Worm (Caenorhabditis elegans) whole organism, late embryonic: Measurements from ENCODE around the gene C03H5.4.

Experiments
- K02D7.2 ChIP-seq: sonication (generic microtip); optimal IDR thresholded peaks from 2 replicates; lab custom pipeline; 2017; ENCODE audit warnings: mild to moderate bottlenecking, missing genetic modification characterization, missing compliant biosample characterization
- Y22D7AL.16 ChIP-seq: sonication (generic microtip); optimal IDR thresholded peaks from 2 replicates; lab custom pipeline; 2016; ENCODE audit warnings: missing genetic modification characterization, missing compliant biosample characterization
- ama-1 ChIP-seq: fragments of 150-350 bp; optimal IDR thresholded peaks from 2 replicates; lab custom pipeline; 2014
- ceh-18 ChIP-seq: sonication (generic microtip); optimal IDR thresholded peaks from 2 replicates; lab custom pipeline; 2016; ENCODE audit warnings: missing genetic modification characterization, missing compliant biosample characterization
- ceh-19 ChIP-seq: fragments of 200-800 bp; sonication (Bioruptor generic); optimal IDR thresholded peaks from 2 replicates; lab custom pipeline; 2018; ENCODE audit warnings: mild to moderate bottlenecking, missing genetic modification characterization, missing compliant biosample characterization
- ceh-2 ChIP-seq: sonication (generic microtip); optimal IDR thresholded peaks from 2 replicates; lab custom pipeline; 2016; ENCODE audit warnings: missing genotype, missing genetic modification characterization, missing compliant biosample characterization
- ceh-22 ChIP-seq: sonication (generic microtip); optimal IDR thresholded peaks from 2 replicates; lab custom pipeline; 2017; ENCODE audit warnings: missing biosample characterization, missing genetic modification characterization
- ceh-31 ChIP-seq: sonication (generic microtip); optimal IDR thresholded peaks from 2 replicates; lab custom pipeline; 2016; ENCODE audit warnings: missing genetic modification characterization, missing compliant biosample characterization
- ceh-34 ChIP-seq: sonication (generic microtip); optimal IDR thresholded peaks from 2 replicates; lab custom pipeline; 2016; ENCODE audit warnings: mild to moderate bottlenecking, missing genetic modification characterization, missing compliant biosample characterization
- ceh-45 ChIP-seq: fragments of 200-800 bp; sonication (Bioruptor generic); IDR thresholded peaks from 2 replicates; pipeline ENCODE4 v1.3.6; 2022; ENCODE audit warnings: missing genetic modification reagents, missing genetic modification characterization, missing compliant biosample characterization
- dve-1 ChIP-seq: sonication (generic microtip); optimal IDR thresholded peaks from 2 replicates; lab custom pipeline; 2017; ENCODE audit warnings: antibody characterized with exemption, mild to moderate bottlenecking, missing genetic modification characterization, missing compliant biosample characterization
- elt-2 ChIP-seq: sonication (generic microtip); optimal IDR thresholded peaks from 2 replicates; lab custom pipeline; 2016; ENCODE audit warnings: missing genetic modification reagents, missing genetic modification characterization, missing compliant biosample characterization
- elt-4 ChIP-seq: sonication (generic microtip); optimal IDR thresholded peaks from 2 replicates; lab custom pipeline; 2016; ENCODE audit warnings: missing genetic modification characterization, missing compliant biosample characterization
- ets-4 ChIP-seq: sonication (generic microtip); optimal IDR thresholded peaks from 2 replicates; lab custom pipeline; 2016; ENCODE audit warnings: missing genetic modification characterization, missing compliant biosample characterization
- eyg-1 ChIP-seq: sonication (generic microtip); optimal IDR thresholded peaks from 2 replicates; lab custom pipeline; 2016; ENCODE audit warnings: missing genotype, missing genetic modification characterization, missing compliant biosample characterization
- fax-1 ChIP-seq: sonication (generic microtip); optimal IDR thresholded peaks from 2 replicates; lab custom pipeline; 2016; ENCODE audit warnings: missing genotype, missing genetic modification characterization, missing compliant biosample characterization
- hlh-13 ChIP-seq: fragments of 200-800 bp; sonication (Bioruptor generic); optimal IDR thresholded peaks from 2 replicates; lab custom pipeline; 2018; ENCODE audit warnings: mild to moderate bottlenecking, missing genetic modification characterization, missing compliant biosample characterization
- hlh-15 ChIP-seq: sonication (generic microtip); optimal IDR thresholded peaks from 2 replicates; lab custom pipeline; 2016; ENCODE audit warnings: missing genetic modification characterization, missing compliant biosample characterization
- hlh-8 ChIP-seq: sonication (generic microtip); optimal IDR thresholded peaks from 2 replicates; lab custom pipeline; 2016; ENCODE audit warnings: missing genotype, missing genetic modification characterization, missing compliant biosample characterization
- lim-6 ChIP-seq: sonication (generic microtip); optimal IDR thresholded peaks from 2 replicates; lab custom pipeline; 2016; ENCODE audit warnings: missing genetic modification characterization, missing compliant biosample characterization
- lin-11 ChIP-seq: fragments of 200-800 bp; sonication (Bioruptor generic); optimal IDR thresholded peaks from 2 replicates; lab custom pipeline; 2018; ENCODE audit warnings: mild to moderate bottlenecking, missing genetic modification characterization, missing compliant biosample characterization
- mec-3 ChIP-seq: sonication (generic microtip); optimal IDR thresholded peaks from 2 replicates; lab custom pipeline; 2016; ENCODE audit warnings: borderline replicate concordance, missing genetic modification characterization, missing compliant biosample characterization
- nfya-1 ChIP-seq: sonication (generic microtip); optimal IDR thresholded peaks from 2 replicates; lab custom pipeline; 2017; ENCODE audit warnings: missing genetic modification characterization, mild to moderate bottlenecking, missing compliant biosample characterization, antibody characterized with exemption, moderate library complexity
- nhr-11 ChIP-seq: fragments of 150-350 bp; optimal IDR thresholded peaks from 2 replicates; lab custom pipeline; 2014; ENCODE audit warnings: missing biosample characterization, missing genetic modification characterization
- npax-4 ChIP-seq: sonication (generic microtip); optimal IDR thresholded peaks from 2 replicates; lab custom pipeline; 2016; ENCODE audit warnings: missing genetic modification characterization, missing compliant biosample characterization
- pag-3 ChIP-seq: sonication (generic microtip); optimal IDR thresholded peaks from 2 replicates; lab custom pipeline; 2016; ENCODE audit warnings: missing compliant biosample characterization, missing genetic modification characterization, borderline replicate concordance
- pha-2 ChIP-seq: sonication (generic microtip); optimal IDR thresholded peaks from 2 replicates; lab custom pipeline; 2017; ENCODE audit warnings: mild to moderate bottlenecking, missing genetic modification characterization, missing compliant biosample characterization
- ref-2 ChIP-seq: sonication (generic microtip); optimal IDR thresholded peaks from 2 replicates; lab custom pipeline; 2016; ENCODE audit warnings: missing genetic modification characterization, missing compliant biosample characterization
- rnt-1 ChIP-seq: sonication (generic microtip); optimal IDR thresholded peaks from 2 replicates; lab custom pipeline; 2016; ENCODE audit warnings: missing genetic modification characterization, missing compliant biosample characterization
- sox-4 ChIP-seq: sonication (generic microtip); optimal IDR thresholded peaks from 2 replicates; lab custom pipeline; 2017; ENCODE audit warnings: mild to moderate bottlenecking, missing genetic modification characterization, inconsistent platforms, missing compliant biosample characterization
- tbx-2 ChIP-seq: sonication (generic microtip); optimal IDR thresholded peaks from 2 replicates; lab custom pipeline; 2016; ENCODE audit warnings: missing genetic modification characterization, missing compliant biosample characterization
- ttx-3 ChIP-seq: sonication (generic microtip); optimal IDR thresholded peaks from 2 replicates; lab custom pipeline; 2016; ENCODE audit warnings: missing genetic modification reagents, missing genetic modification characterization, missing compliant biosample characterization
- unc-3 ChIP-seq, 2 experiments: fragments of 200-800 bp in 1 of 2; sonication (Bioruptor generic) in 1 of 2; sonication (generic microtip) in 1 of 2; conservative IDR thresholded peaks in 1 of 2; optimal IDR thresholded peaks in 1 of 2; 2 replicates each; pipeline versions ENCODE4 v1.3.6 to Lab custom; 2016 to 2022; ENCODE audit warnings: missing compliant biosample characterization in 2 of 2, missing genetic modification characterization in 2 of 2, missing genetic modification reagents in 1 of 2
- unc-42 ChIP-seq: sonication (generic microtip); optimal IDR thresholded peaks from 2 replicates; lab custom pipeline; 2016; ENCODE audit warnings: missing genotype, missing genetic modification characterization, missing compliant biosample characterization
- unc-55 ChIP-seq: sonication (generic microtip); optimal IDR thresholded peaks from 2 replicates; lab custom pipeline; 2017; ENCODE audit warnings: missing biosample characterization, missing genetic modification reagents, missing genetic modification characterization
- unc-86 ChIP-seq: sonication (generic microtip); optimal IDR thresholded peaks from 2 replicates; lab custom pipeline; 2016; ENCODE audit warnings: missing genetic modification characterization, missing compliant biosample characterization

C03H5.4 gene

DNA sequence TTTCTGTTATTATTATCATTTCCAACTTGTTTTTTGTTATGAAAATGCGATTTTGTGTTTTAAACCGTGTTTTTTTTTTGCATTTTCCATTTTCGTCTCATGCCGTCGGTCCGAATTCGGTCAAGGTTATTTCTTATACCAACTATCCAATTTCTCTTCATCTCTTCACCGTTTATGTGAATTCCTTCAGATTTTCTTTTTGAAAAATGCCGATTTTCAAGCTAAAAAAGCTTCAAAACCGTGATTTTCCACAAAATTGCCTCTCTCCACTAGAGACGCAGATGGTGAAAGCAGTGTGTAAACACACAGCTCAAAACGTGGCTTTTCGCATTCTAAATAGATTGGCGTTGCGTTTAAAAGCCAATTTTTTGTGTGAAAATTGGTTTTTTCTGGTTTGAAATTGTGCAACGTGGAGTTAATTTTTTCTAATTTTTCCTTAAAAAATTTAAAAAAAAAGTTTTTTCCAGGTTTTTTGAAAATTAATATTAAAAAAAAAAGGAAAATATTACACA, 12.8 kb downstream of the C03H5.4 start:
- TF ChIP-seq tbx-2 (tag; lab: Kevin White, UChicago): no peak
- peak; percentile 15 for TF ChIP-seq elt-2 (tag; lab: Kevin White, UChicago)

- TF ChIP-seq pha-2 (tag; lab: Kevin White, UChicago) (no peak), dve-1 (tag; lab: Kevin White, UChicago) (no peak), ama-1 (lab: Kevin White, UChicago) (no peak), ceh-19 (GFP tag; lab: Kevin White, UChicago) (no peak), rnt-1 (tag; lab: Kevin White, UChicago) (no peak), fax-1 (tag; lab: Kevin White, UChicago) (no peak), lin-11 (tag; lab: Kevin White, UChicago) (no peak), unc-55 (GFP tag; lab: Kevin White, UChicago) (no peak)
Measured at ce11 chrII:388533-388932, 13.5 kb downstream of the C03H5.4 start, which contains the start of gene nstp-4. nstp-4 (plus strand) TSS chrII:388833.

ce11 chrII:399321-399720, 24.3 kb downstream of the C03H5.4 start, which contains the start of gene C03H5.6:
C03H5.6 (minus strand) TSS chrII:399421.
- no peak for TF ChIP-seq unc-42 (tag; lab: Kevin White, UChicago)
- no peak for TF ChIP-seq ceh-19 (GFP tag; lab: Kevin White, UChicago)
- no peak for TF ChIP-seq ceh-34 (tag; lab: Kevin White, UChicago)
- no peak for TF ChIP-seq hlh-13 (GFP tag; lab: Kevin White, UChicago)
- no peak for TF ChIP-seq ceh-45 (GFP tag; lab: Robert Waterston, UW)
- TF ChIP-seq unc-86 (tag; lab: Kevin White, UChicago): no peak
- TF ChIP-seq dve-1 (tag; lab: Kevin White, UChicago): no peak
- TF ChIP-seq unc-3 (GFP tag; conservative IDR thresholded peaks at IDR 0.05; lab: Robert Waterston, UW): no peak
- TF ChIP-seq unc-3 (tag; optimal IDR thresholded peaks at IDR 0.05; lab: Kevin White, UChicago): no peak
- TF ChIP-seq unc-55 (GFP tag; lab: Kevin White, UChicago): no peak
- no peak for TF ChIP-seq elt-4 (tag; lab: Kevin White, UChicago)
- no peak for TF ChIP-seq hlh-8 (tag; lab: Kevin White, UChicago)
- TF ChIP-seq npax-4 (tag; lab: Kevin White, UChicago): no peak
- TF ChIP-seq nhr-11 (tag; lab: Kevin White, UChicago): no peak
- TF ChIP-seq eyg-1: no peak
- no peak for TF ChIP-seq ceh-22

- TF ChIP-seq unc-55 (GFP tag; lab: Kevin White, UChicago) (no peak), pag-3 (tag; lab: Kevin White, UChicago) (no peak), lim-6 (no peak), unc-86 (tag; lab: Kevin White, UChicago) (no peak), nfya-1 (tag; lab: Kevin White, UChicago) (no peak), unc-42 (tag; lab: Kevin White, UChicago) (peak; percentile 81)
Measured at ce11 chrII:400167-400566, 25.1 kb downstream of the C03H5.4 start.

DNA sequence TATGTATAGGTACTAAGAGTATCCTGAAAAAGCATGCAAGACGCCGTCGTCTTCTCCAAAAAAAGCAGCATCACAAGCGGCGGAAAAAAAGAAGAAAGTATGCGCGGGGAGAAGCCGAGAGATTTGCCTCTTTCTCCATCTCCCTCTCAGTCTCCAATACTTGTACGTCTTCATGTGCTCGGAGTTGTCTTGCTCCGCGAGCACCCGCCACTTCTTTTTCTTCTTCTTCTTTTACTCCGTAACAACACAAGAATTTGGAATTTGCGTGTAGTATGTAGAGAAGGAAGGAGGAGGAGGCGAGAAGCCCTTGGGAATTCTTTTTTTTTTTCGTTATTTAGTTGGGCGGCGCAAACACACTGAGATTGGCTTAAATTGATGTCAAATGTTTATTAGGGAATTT, 26.2 kb downstream of the C03H5.4 start:
- TF ChIP-seq ttx-3 (tag; lab: Kevin White, UChicago) (no peak), Y22D7AL.16 (tag; lab: Kevin White, UChicago) (no peak), ref-2 (tag; lab: Kevin White, UChicago) (no peak), ceh-19 (GFP tag; lab: Kevin White, UChicago) (no peak), nfya-1 (tag; lab: Kevin White, UChicago) (peak; percentile 8), ceh-2 (tag; lab: Kevin White, UChicago) (no peak), tbx-2 (tag; lab: Kevin White, UChicago) (no peak), unc-3 (GFP tag; conservative IDR thresholded peaks at IDR 0.05; lab: Robert Waterston, UW) (0 out of 2 replicates have a peak, but pooled peaks have one; percentile 7), unc-3 (tag; optimal IDR thresholded peaks at IDR 0.05; lab: Kevin White, UChicago) (peak; percentile 63), unc-42 (tag; lab: Kevin White, UChicago) (peak; percentile 41), K02D7.2 (tag; lab: Kevin White, UChicago) (no peak), ama-1 (lab: Kevin White, UChicago) (no peak), unc-55 (GFP tag; lab: Kevin White, UChicago) (no peak), ets-4 (tag; lab: Kevin White, UChicago) (no peak), elt-2 (tag; lab: Kevin White, UChicago) (no peak), hlh-15 (tag; lab: Kevin White, UChicago) (no peak), sox-4 (tag; lab: Kevin White, UChicago) (no peak), ceh-31 (tag; lab: Kevin White, UChicago) (peak; percentile 9), mec-3 (tag; lab: Kevin White, UChicago) (no peak), pag-3 (tag; lab: Kevin White, UChicago) (no peak), ceh-18 (tag; lab: Kevin White, UChicago) (no peak)
